Worm (Caenorhabditis elegans) whole organism, L2 larva: ENCODE data around the gene clc-13.

Experiments
- ZK546.5 ChIP-seq: sonication (generic microtip); optimal IDR thresholded peaks from 2 replicates; lab custom pipeline; 2017; ENCODE audit warnings: missing biosample characterization, missing genetic modification characterization
- alr-1 ChIP-seq: fragments of 150-350 bp; optimal IDR thresholded peaks from 2 replicates; lab custom pipeline; 2014; ENCODE audit warnings: missing biosample characterization, missing genetic modification characterization
- elt-1 ChIP-seq: fragments of 150-350 bp; optimal IDR thresholded peaks from 2 replicates; lab custom pipeline; 2014; ENCODE audit warnings: missing biosample characterization, missing genetic modification characterization
- mdl-1 ChIP-seq, 2 experiments: fragments of 150-350 bp in 1 of 2; sonication (generic microtip) in 1 of 2; optimal IDR thresholded peaks; 2 replicates each; lab custom pipeline; 2017; ENCODE audit warnings: missing biosample characterization in 2 of 2, missing genetic modification characterization in 2 of 2
- nhr-12 ChIP-seq: fragments of 150-350 bp; optimal IDR thresholded peaks from 2 replicates; lab custom pipeline; 2014; ENCODE audit warnings: missing biosample characterization, missing genetic modification characterization
- nhr-237 ChIP-seq: fragments of 150-350 bp; optimal IDR thresholded peaks from 2 replicates; lab custom pipeline; 2014; ENCODE audit warnings: missing biosample characterization, missing genetic modification characterization
- nhr-25 ChIP-seq: fragments of 150-350 bp; sonication (generic microtip); optimal IDR thresholded peaks from 3 replicates; lab custom pipeline; 2014; ENCODE audit warnings: missing biosample characterization, missing genetic modification characterization
- nhr-77 ChIP-seq: fragments of 150-350 bp; optimal IDR thresholded peaks from 2 replicates; lab custom pipeline; 2014; ENCODE audit warnings: missing biosample characterization, missing genetic modification characterization
- unc-39 ChIP-seq: fragments of 150-350 bp; optimal IDR thresholded peaks from 2 replicates; lab custom pipeline; 2014; ENCODE audit warnings: missing biosample characterization, missing genetic modification characterization
- unc-62 ChIP-seq: fragments of 150-350 bp; optimal IDR thresholded peaks from 2 replicates; lab custom pipeline; 2014; ENCODE audit warnings: missing biosample characterization, missing genetic modification reagents, missing genetic modification characterization

DNA sequence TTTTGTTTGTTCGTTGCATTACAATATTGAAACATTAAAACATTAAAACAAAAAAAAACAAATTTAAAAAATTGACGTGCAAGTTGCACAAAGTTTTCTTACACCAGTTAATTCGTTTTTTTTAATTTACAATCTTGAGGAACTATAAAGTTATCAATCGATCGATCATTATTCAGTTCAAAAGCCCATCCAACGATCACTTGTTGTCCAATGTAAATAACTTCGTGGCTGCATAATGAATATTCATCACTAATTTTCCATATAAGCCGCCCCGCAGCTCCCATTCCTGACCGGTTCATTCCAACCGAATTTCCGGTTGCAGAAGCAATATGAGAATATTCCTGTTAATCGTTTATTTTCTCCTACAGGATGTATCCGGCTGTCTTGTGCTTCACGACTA is 28.1 kb downstream of the clc-13 start, which contains the start of gene hpo-33:
- TF ChIP-seq nhr-12 (tag; lab: Kevin White, UChicago) (no peak), ZK546.5 (tag; lab: Kevin White, UChicago) (no peak), unc-39 (no peak), nhr-77 (tag; lab: Kevin White, UChicago) (no peak), alr-1 (tag; lab: Kevin White, UChicago) (no peak), elt-1 (no peak), mdl-1 (tag; optimal IDR thresholded peaks at IDR 0.05; lab: Kevin White, UChicago) (no peak), unc-62 (GFP tag; lab: Kevin White, UChicago) (no peak), nhr-25 (tag; lab: Kevin White, UChicago) (no peak), nhr-237 (no peak)
